Worm (Caenorhabditis elegans) whole organism, L4 larva: ENCODE data around the gene F20D6.9.

Experiments
- F44E2.7 ChIP-seq: fragments of 200-800 bp; sonication (Bioruptor generic); IDR thresholded peaks from 2 replicates; pipeline ENCODE4 v2.1.2; 2022; ENCODE audit warnings: missing genetic modification characterization, missing compliant biosample characterization
- aha-1 ChIP-seq: fragments of 150-350 bp; peaks from one replicate; lab custom pipeline; 2014; ENCODE audit warnings: missing biosample characterization, missing genetic modification characterization
- ceh-28 ChIP-seq: fragments of 150-350 bp; optimal IDR thresholded peaks from 2 replicates; lab custom pipeline; 2014; ENCODE audit warnings: missing biosample characterization, missing genetic modification reagents, missing genetic modification characterization
- ceh-44 ChIP-seq: fragments of 200-800 bp; sonication (Bioruptor generic); IDR thresholded peaks from 2 replicates; pipeline ENCODE4 v1.3.6; 2022; ENCODE audit warnings: missing genetic modification reagents, missing genetic modification characterization, missing compliant biosample characterization
- ceh-82 ChIP-seq: sonication (generic microtip); optimal IDR thresholded peaks from 2 replicates; lab custom pipeline; 2017; ENCODE audit warnings: missing biosample characterization, missing genetic modification characterization
- ces-1 ChIP-seq: fragments of 150-350 bp; sonication (generic microtip); optimal IDR thresholded peaks from 4 replicates; lab custom pipeline; 2014; ENCODE audit warnings: missing biosample characterization, missing genetic modification reagents, missing genetic modification characterization
- cey-2 ChIP-seq: sonication (generic microtip); optimal IDR thresholded peaks from 3 replicates; lab custom pipeline; 2017; ENCODE audit warnings: missing genetic modification characterization, mild to moderate bottlenecking, missing compliant biosample characterization, antibody characterized with exemption, borderline replicate concordance; ENCODE audit not compliant: insufficient read depth
- ctbp-1 ChIP-seq: fragments of 200-800 bp; sonication (Bioruptor generic); IDR thresholded peaks from 2 replicates; pipeline ENCODE4 v1.3.6; 2022; ENCODE audit warnings: missing genetic modification reagents, missing genetic modification characterization, missing compliant biosample characterization
- daf-8 ChIP-seq: fragments of 200-800 bp; sonication (Bioruptor generic); IDR thresholded peaks from 2 replicates; pipeline ENCODE4 v1.3.6; 2022; ENCODE audit warnings: missing genetic modification characterization, missing compliant biosample characterization
- dmd-6 ChIP-seq: fragments of 200-800 bp; sonication (Bioruptor generic); IDR thresholded peaks from 2 replicates; pipeline ENCODE4 v1.3.6; 2022; ENCODE audit warnings: missing genetic modification reagents, missing genetic modification characterization, missing compliant biosample characterization
- dmd-9 ChIP-seq: fragments of 200-800 bp; sonication (Bioruptor generic); IDR thresholded peaks from 2 replicates; pipeline ENCODE4 v1.3.6; 2022; ENCODE audit warnings: missing genetic modification reagents, missing genetic modification characterization, missing compliant biosample characterization
- egl-27 ChIP-seq: sonication (generic microtip); optimal IDR thresholded peaks from 3 replicates; lab custom pipeline; 2017; ENCODE audit warnings: missing biosample characterization, missing genetic modification reagents, missing genetic modification characterization
- fos-1 ChIP-seq: fragments of 150-350 bp; optimal IDR thresholded peaks from 2 replicates; lab custom pipeline; 2014; ENCODE audit warnings: missing biosample characterization, missing genetic modification characterization
- hif-1 ChIP-seq, 2 experiments: sonication (generic microtip); optimal IDR thresholded peaks; 2 replicates each; lab custom pipeline; 2016 to 2017; ENCODE audit warnings: missing compliant biosample characterization in 2 of 2, missing genetic modification characterization in 2 of 2, missing genetic modification reagents in 2 of 2, missing genotype in 2 of 2, mild to moderate bottlenecking in 1 of 2
- hlh-11 ChIP-seq: fragments of 200-800 bp; sonication (Bioruptor generic); optimal IDR thresholded peaks from 2 replicates; lab custom pipeline; 2018; ENCODE audit warnings: mild to moderate bottlenecking, missing genetic modification characterization, missing compliant biosample characterization
- hlh-30 ChIP-seq: sonication (generic microtip); optimal IDR thresholded peaks from 2 replicates; lab custom pipeline; 2017; ENCODE audit warnings: antibody characterized with exemption, mild to moderate bottlenecking, missing genetic modification characterization, missing compliant biosample characterization; ENCODE audit not compliant: insufficient read depth
- lim-7 ChIP-seq: fragments of 200-800 bp; sonication (Bioruptor generic); IDR thresholded peaks from 2 replicates; pipeline ENCODE4 v1.3.6; 2022; ENCODE audit warnings: missing genetic modification characterization, missing compliant biosample characterization
- lir-3 ChIP-seq: sonication (generic microtip); optimal IDR thresholded peaks from 2 replicates; lab custom pipeline; 2016; ENCODE audit warnings: mild to moderate bottlenecking, missing genetic modification characterization, missing compliant biosample characterization
- madf-9 ChIP-seq: fragments of 200-800 bp; sonication (Bioruptor generic); conservative IDR thresholded peaks from 2 replicates; pipeline ENCODE4 v1.3.6; 2022; ENCODE audit warnings: missing genetic modification reagents, missing genetic modification characterization, missing compliant biosample characterization
- nhr-102 ChIP-seq: sonication (generic microtip); optimal IDR thresholded peaks from 2 replicates; lab custom pipeline; 2016; ENCODE audit warnings: mild to moderate bottlenecking, missing genetic modification characterization, moderate library complexity, missing compliant biosample characterization
- nhr-11 ChIP-seq: fragments of 150-350 bp; optimal IDR thresholded peaks from 2 replicates; lab custom pipeline; 2014; ENCODE audit warnings: missing biosample characterization, missing genetic modification characterization
- nhr-48 ChIP-seq: sonication (generic microtip); optimal IDR thresholded peaks from 2 replicates; lab custom pipeline; 2016; ENCODE audit warnings: mild to moderate bottlenecking, missing genetic modification characterization, missing compliant biosample characterization
- nhr-6 ChIP-seq: fragments of 150-350 bp; optimal IDR thresholded peaks from 2 replicates; lab custom pipeline; 2014; ENCODE audit warnings: missing biosample characterization, missing genetic modification characterization
- php-3 ChIP-seq: fragments of 200-800 bp; sonication (Bioruptor generic); IDR thresholded peaks from 2 replicates; pipeline ENCODE4 v1.3.6; 2022; ENCODE audit warnings: missing genetic modification reagents, missing genetic modification characterization, missing compliant biosample characterization
- rbr-2 ChIP-seq: sonication (generic microtip); optimal IDR thresholded peaks from 2 replicates; lab custom pipeline; 2016; ENCODE audit warnings: missing genotype, missing genetic modification characterization, missing compliant biosample characterization
- snpc-1.2 ChIP-seq: fragments of 200-800 bp; sonication (Bioruptor generic); IDR thresholded peaks from 2 replicates; pipeline ENCODE4 v1.3.6; 2022; ENCODE audit warnings: missing genetic modification reagents, missing genetic modification characterization, missing compliant biosample characterization
- spr-1 ChIP-seq: sonication (generic microtip); optimal IDR thresholded peaks from 2 replicates; lab custom pipeline; 2016; ENCODE audit warnings: mild to moderate bottlenecking, missing genetic modification characterization, missing compliant biosample characterization
- spr-3 ChIP-seq: fragments of 200-800 bp; sonication (Bioruptor generic); optimal IDR thresholded peaks from 2 replicates; lab custom pipeline; 2018; ENCODE audit warnings: mild to moderate bottlenecking, missing genetic modification characterization, missing compliant biosample characterization
- unc-62 ChIP-seq, 3 experiments: fragments of 150-350 bp in 1 of 3; sonication (generic microtip); optimal IDR thresholded peaks in 2 of 3; peaks in 1 of 3; 1 replicate in 1 of 3; 2 replicates in 2 of 3; lab custom pipeline; 2014 to 2017; ENCODE audit warnings: missing biosample characterization in 3 of 3, missing genetic modification characterization in 3 of 3, missing genetic modification reagents in 3 of 3, missing genotype in 1 of 3
- zag-1 ChIP-seq: fragments of 150-350 bp; optimal IDR thresholded peaks from 2 replicates; lab custom pipeline; 2014; ENCODE audit warnings: missing biosample characterization, missing genetic modification characterization

F20D6.9 gene

DNA sequence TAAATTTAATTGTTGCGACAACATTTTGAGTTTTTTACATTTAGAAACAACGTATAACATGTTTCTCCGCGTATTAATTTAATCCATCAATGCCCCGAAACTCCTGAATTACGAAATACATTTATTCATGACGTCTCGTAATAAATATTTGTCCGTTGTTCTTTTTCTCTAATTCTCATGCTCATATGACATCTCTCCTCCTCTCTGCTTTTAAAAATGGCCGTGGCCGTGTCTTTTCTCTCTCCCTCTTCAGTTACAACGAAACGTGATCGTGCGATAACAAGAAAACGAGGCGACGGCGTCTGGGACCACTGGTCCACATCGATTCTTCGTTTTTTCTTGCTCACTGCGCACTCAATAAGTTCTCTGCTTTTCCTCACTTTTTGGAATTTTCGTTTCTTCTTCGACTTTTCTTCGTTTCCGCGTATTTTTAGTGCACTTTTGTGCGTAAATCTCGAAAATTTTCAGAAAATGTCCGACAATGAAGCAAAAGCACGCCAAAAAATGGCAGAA is 47.0 kb downstream of the F20D6.9 start, which contains the start of gene snap-1 (continued):
- TF ChIP-seq unc-62 (GFP tag; optimal IDR thresholded peaks at IDR 0.05 in 1 of 2; lab: Kevin White, UChicago) (peak in 1 of 2 experiments; percentile 32), unc-62 (tag; optimal IDR thresholded peaks at IDR 0.05; lab: Kevin White, UChicago) (no peak), fos-1 (tag; lab: Kevin White, UChicago) (no peak), madf-9 (no peak), lim-7 (GFP tag; lab: Robert Waterston, UW) (no peak), hif-1 (tag; optimal IDR thresholded peaks at IDR 0.05; lab: Kevin White, UChicago) (no peak), nhr-11 (tag; lab: Kevin White, UChicago) (peak; percentile 20), dmd-6 (no peak; the same call in 1 of the 2 replicates)
- TF ChIP-seq, all 104 proteins: peak for 20

DNA sequence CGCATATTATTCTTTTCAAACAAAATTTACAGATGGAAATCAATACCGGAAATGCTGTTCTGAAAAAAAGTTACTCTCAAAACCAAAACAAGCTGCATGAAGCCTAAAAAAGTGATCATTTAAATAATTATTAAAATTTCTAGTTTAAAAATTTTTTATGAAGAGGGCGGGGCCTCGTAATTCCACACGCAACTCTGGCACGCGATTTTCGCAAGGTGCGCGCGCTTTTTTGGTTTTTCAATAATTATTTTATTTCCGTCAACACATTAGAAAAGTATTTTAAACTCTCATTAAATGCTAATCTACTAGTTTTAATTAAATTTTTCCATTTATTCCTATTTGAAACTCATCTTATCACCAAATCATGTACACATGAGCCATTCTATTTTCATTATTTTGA is 47.5 kb downstream of the F20D6.9 start:
- TF ChIP-seq zag-1 (no peak), ces-1 (GFP tag; lab: Kevin White, UChicago) (no peak), ctbp-1 (no peak), egl-27 (no peak), ceh-44 (GFP tag; lab: Robert Waterston, UW) (no peak), nhr-102 (tag; lab: Kevin White, UChicago) (no peak), hlh-30 (tag; lab: Kevin White, UChicago) (no peak), php-3 (no peak)

DNA sequence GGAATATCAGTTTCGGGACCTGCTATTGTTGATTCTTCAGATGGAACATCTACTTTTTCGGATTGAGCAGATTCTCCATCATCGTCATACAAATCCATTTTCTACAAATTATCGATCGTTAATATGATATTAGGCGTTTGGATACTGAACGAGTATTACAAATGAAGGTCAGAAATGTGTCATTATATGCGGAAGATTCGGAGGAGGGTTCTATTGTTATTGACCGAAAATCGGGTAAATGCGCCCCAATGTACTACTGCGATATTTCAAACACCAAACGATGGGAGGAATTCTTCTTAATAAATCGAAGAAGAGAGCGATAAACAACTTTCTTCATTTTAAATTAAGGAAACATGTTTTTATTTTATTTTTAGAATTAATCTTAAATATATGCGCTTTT is 48.0 kb downstream of the F20D6.9 start, which contains the start of gene spr-1:
spr-1 (minus strand) TSS at position 101 of the 400 bp plus-strand sequence.
- TF ChIP-seq lir-3 (no peak), snpc-1.2 (GFP tag; lab: Robert Waterston, UW) (no peak), cey-2 (tag; lab: Kevin White, UChicago) (no peak), unc-62 (GFP tag; optimal IDR thresholded peaks at IDR 0.05 in 1 of 2; lab: Kevin White, UChicago) (no peak), unc-62 (tag; optimal IDR thresholded peaks at IDR 0.05; lab: Kevin White, UChicago) (no peak), daf-8 (GFP tag; lab: Robert Waterston, UW) (no peak), F44E2.7 (GFP tag; lab: Robert Waterston, UW) (no peak), spr-3 (GFP tag; lab: Kevin White, UChicago) (no peak), spr-1 (no peak), ceh-28 (tag; lab: Kevin White, UChicago) (no peak), nhr-102 (tag; lab: Kevin White, UChicago) (no peak), nhr-6 (tag; lab: Kevin White, UChicago) (no peak), hlh-11 (no peak), dmd-9 (GFP tag; lab: Robert Waterston, UW) (no peak), rbr-2 (no peak), nhr-48 (tag; lab: Kevin White, UChicago) (no peak), ceh-82 (tag; lab: Kevin White, UChicago) (no peak), aha-1 (tag; lab: Kevin White, UChicago) (no peak)
- TF ChIP-seq, all 104 proteins: peak for 0
